Fruit fly (Drosophila melanogaster): ENCODE measurements around the gene Ccz1.

Ccz1 gene

DNA sequence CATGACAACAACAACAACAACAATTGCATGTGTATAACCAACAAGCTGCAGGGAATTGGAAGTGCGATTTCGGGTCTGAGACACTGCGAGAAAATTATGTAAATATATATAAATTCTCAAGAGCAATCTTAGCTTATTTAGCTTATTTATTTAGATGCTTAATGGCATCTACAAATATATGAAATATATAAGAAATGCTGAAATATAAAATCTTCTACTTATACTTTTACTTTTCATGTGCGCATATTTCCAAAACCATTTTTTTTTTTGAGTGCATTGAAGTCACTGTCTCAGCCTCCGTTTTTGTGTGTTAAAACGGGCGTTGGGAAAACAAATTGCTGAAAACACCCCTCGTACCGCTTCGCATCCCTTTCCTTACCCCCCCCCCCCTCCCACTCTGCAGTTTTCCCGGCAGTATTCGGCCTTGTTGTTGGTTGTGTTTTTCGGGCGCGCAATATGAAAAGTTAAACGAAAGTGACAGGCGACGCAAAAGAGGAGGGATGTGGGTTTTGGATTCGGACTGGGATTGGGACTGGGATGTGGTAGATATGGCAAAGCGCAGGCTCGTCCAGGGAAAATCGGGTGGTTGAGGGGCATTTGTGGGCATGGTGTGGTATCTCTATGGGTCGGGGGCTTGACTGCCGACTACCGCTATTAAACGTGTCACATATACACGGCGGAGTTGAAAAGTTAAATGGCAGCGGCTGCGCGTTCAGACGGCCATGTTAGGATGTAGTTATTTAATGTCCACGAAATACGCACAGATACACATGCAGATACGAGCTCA, 43.6 kb downstream of the Ccz1 start:
- no peak for TF ChIP-seq dmrt93B (GFP tag; optimal IDR thresholded peaks at IDR 0.05)
- TF ChIP-seq h (GFP tag; optimal IDR thresholded peaks at IDR 0.05): peak; percentile 9
- TF ChIP-seq OdsH (GFP tag; optimal IDR thresholded peaks at IDR 0.05): peak; percentile 2
- no peak for TF ChIP-seq N (GFP tag; optimal IDR thresholded peaks at IDR 0.05)
- no peak for TF ChIP-seq Dif (GFP tag; optimal IDR thresholded peaks at IDR 0.05; ENCODE audit: partially characterized antibody)

DNA sequence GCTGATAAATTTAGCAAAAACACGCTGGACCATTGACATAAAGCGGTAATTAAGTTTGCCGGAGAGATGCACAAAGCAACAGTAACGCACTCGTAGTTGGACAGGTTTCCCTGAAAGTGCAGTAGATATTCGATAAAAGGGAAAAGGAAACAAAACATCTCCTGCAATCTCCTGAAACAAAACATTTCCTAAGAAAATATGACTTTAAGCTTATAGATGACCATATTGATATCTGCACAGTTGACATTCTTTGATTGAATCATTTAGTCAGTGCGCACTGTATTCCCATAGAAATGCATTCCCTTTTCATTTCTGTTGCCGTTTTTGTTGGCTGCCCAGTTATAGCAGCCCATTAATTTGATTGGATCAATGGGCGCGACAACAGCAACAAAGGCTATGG, 46.1 kb downstream of the Ccz1 start:
- TF ChIP-seq fru (GFP tag; optimal IDR thresholded peaks at IDR 0.05) (peak; percentile 4), rgr (GFP tag; optimal IDR thresholded peaks at IDR 0.05) (peak; percentile 24), Dif (GFP tag; optimal IDR thresholded peaks at IDR 0.05; ENCODE audit: partially characterized antibody) (no peak)

dm6 chr3L:3851847-3852246, 47.1 kb downstream of the Ccz1 start:
- TF ChIP-seq lola (GFP tag; optimal IDR thresholded peaks at IDR 0.05): no peak
- peak; percentile 16 for TF ChIP-seq br (GFP tag; optimal IDR thresholded peaks at IDR 0.05)
- peak; percentile 53 for TF ChIP-seq h (GFP tag; optimal IDR thresholded peaks at IDR 0.05)
- TF ChIP-seq fru (GFP tag; optimal IDR thresholded peaks at IDR 0.05): peak; percentile 8
- TF ChIP-seq HLH106 (tag; optimal IDR thresholded peaks at IDR 0.05): peak; percentile 15
- peak; percentile 13 for TF ChIP-seq rgr (GFP tag; optimal IDR thresholded peaks at IDR 0.05)
- TF ChIP-seq foxo (GFP tag; optimal IDR thresholded peaks at IDR 0.05): peak in 1 of 2 experiments; percentile 37
- peak; percentile 35 for TF ChIP-seq ey (GFP tag; optimal IDR thresholded peaks at IDR 0.05)
- TF ChIP-seq OdsH (GFP tag; optimal IDR thresholded peaks at IDR 0.05): peak; percentile 3
- no peak for TF ChIP-seq dsf (GFP tag; optimal IDR thresholded peaks at IDR 0.05; ENCODE audit: borderline replicate concordance)
- TF ChIP-seq Myc (optimal IDR thresholded peaks at IDR 0.05): no peak

- no peak for TF ChIP-seq sv (GFP tag; optimal IDR thresholded peaks at IDR 0.05)
These were observed 47.9 kb downstream of the Ccz1 start for dm6 chr3L:3851048-3851447.

- TF ChIP-seq Dfd (GFP tag; optimal IDR thresholded peaks at IDR 0.05) (no peak), rgr (GFP tag; optimal IDR thresholded peaks at IDR 0.05) (no peak), pan (optimal IDR thresholded peaks at IDR 0.05) (no peak), CG9705 (GFP tag; optimal IDR thresholded peaks at IDR 0.05) (no peak), woc (GFP tag; optimal IDR thresholded peaks at IDR 0.05) (no peak), Sp1 (GFP tag; optimal IDR thresholded peaks at IDR 0.05) (no peak), Mio (GFP tag; optimal IDR thresholded peaks at IDR 0.05) (no peak), OdsH (GFP tag; optimal IDR thresholded peaks at IDR 0.05) (no peak), Dif (GFP tag; optimal IDR thresholded peaks at IDR 0.05; ENCODE audit: partially characterized antibody) (no peak), CG32264 (GFP tag; optimal IDR thresholded peaks at IDR 0.05) (no peak), GATAd (GFP tag; optimal IDR thresholded peaks at IDR 0.05) (no peak), sage (GFP tag; optimal IDR thresholded peaks at IDR 0.05) (no peak), dl (GFP tag; optimal IDR thresholded peaks at IDR 0.05; ENCODE audit: insufficient read depth in 1 of 2, partially characterized antibody in 2 of 2) (no peak)
These were observed 48.5 kb downstream of the Ccz1 start for dm6 chr3L:3850477-3850876.

dm6 chr3L:3849763-3850162, 49.2 kb downstream of the Ccz1 start:
- TF ChIP-seq N (GFP tag; optimal IDR thresholded peaks at IDR 0.05) (no peak), dmrt93B (GFP tag; optimal IDR thresholded peaks at IDR 0.05) (no peak), Sp1 (GFP tag; optimal IDR thresholded peaks at IDR 0.05) (no peak), sage (GFP tag; optimal IDR thresholded peaks at IDR 0.05) (no peak), Hnf4 (GFP tag; optimal IDR thresholded peaks at IDR 0.05) (no peak), CrebA (GFP tag; optimal IDR thresholded peaks at IDR 0.05; ENCODE audit: borderline replicate concordance) (no peak), HLH106 (tag; optimal IDR thresholded peaks at IDR 0.05) (no peak), Mio (GFP tag; optimal IDR thresholded peaks at IDR 0.05) (no peak), woc (GFP tag; optimal IDR thresholded peaks at IDR 0.05) (no peak), usp (GFP tag; optimal IDR thresholded peaks at IDR 0.05) (no peak), Vsx2 (GFP tag; optimal IDR thresholded peaks at IDR 0.05; ENCODE audit: partially characterized antibody) (no peak), pan (optimal IDR thresholded peaks at IDR 0.05) (no peak)

Data from whole organism, wandering third instar larva.